Worm (Caenorhabditis elegans): Measurements from ENCODE around the gene nhr-187.
A peak's percentile ranks its signal among the peaks of the same experiment; 100 is the strongest.

The nhr-187 gene

ce11 chrV:3832103-3832502 is 30.6 kb downstream of the nhr-187 start:
- no peak for TF ChIP-seq snu-23 (GFP tag; optimal IDR thresholded peaks at IDR 0.05)
- TF ChIP-seq blmp-1 (tag; optimal IDR thresholded peaks at IDR 0.05), result no peak
- TF ChIP-seq lin-14 (GFP tag; optimal IDR thresholded peaks at IDR 0.05), result no peak
- TF ChIP-seq rnt-1 (tag; optimal IDR thresholded peaks at IDR 0.05), result no peak
- no peak for TF ChIP-seq ceh-8 (GFP tag; optimal IDR thresholded peaks at IDR 0.05)
- no peak for TF ChIP-seq ceh-90 (tag; optimal IDR thresholded peaks at IDR 0.05)
- TF ChIP-seq unc-30 (tag; optimal IDR thresholded peaks at IDR 0.05), result no peak

ce11 chrV:3831616-3832015 is 31.1 kb downstream of the nhr-187 start, which contains the start of gene H10D18.5:
TSS of gene H10D18.5 (minus strand) at chrV:3831716.
- TF ChIP-seq lin-13 (GFP tag; optimal IDR thresholded peaks at IDR 0.05) (no peak), nhr-85 (tag) (peak; percentile 17)

- TF ChIP-seq lin-13 (GFP tag; optimal IDR thresholded peaks at IDR 0.05), result no peak
- no peak for TF ChIP-seq sptf-1 (tag; optimal IDR thresholded peaks at IDR 0.05)
- no peak for TF ChIP-seq nhr-90 (tag; optimal IDR thresholded peaks at IDR 0.05; ENCODE audit: poor library complexity)
- TF ChIP-seq Y116A8C.19 (tag; optimal IDR thresholded peaks at IDR 0.05; ENCODE audit: borderline replicate concordance), result no peak
- TF ChIP-seq ceh-82 (tag; optimal IDR thresholded peaks at IDR 0.05), result no peak
- no peak for TF ChIP-seq snu-23 (GFP tag; optimal IDR thresholded peaks at IDR 0.05)
- TF ChIP-seq pag-3 (tag; optimal IDR thresholded peaks at IDR 0.05; ENCODE audit: borderline replicate concordance, insufficient read depth), result no peak
- TF ChIP-seq irx-1 (tag; optimal IDR thresholded peaks at IDR 0.05), result no peak
- no peak for TF ChIP-seq pqm-1 (tag; optimal IDR thresholded peaks at IDR 0.05)
- TF ChIP-seq C34B4.2 (tag; optimal IDR thresholded peaks at IDR 0.05), result no peak
- TF ChIP-seq nhr-28 (tag; optimal IDR thresholded peaks at IDR 0.05), result no peak
- TF ChIP-seq rnt-1 (tag; optimal IDR thresholded peaks at IDR 0.05), result no peak
- TF ChIP-seq vab-15 (tag; optimal IDR thresholded peaks at IDR 0.05), result no peak
- no peak for TF ChIP-seq zag-1 (tag; optimal IDR thresholded peaks at IDR 0.05)
Measured at ce11 chrV:3825190-3825589, 37.6 kb downstream of the nhr-187 start.

- TF ChIP-seq sox-4 (tag; optimal IDR thresholded peaks at IDR 0.05) (no peak), grh-1 (GFP tag; IDR thresholded peaks at IDR 0.05) (no peak), unc-30 (tag; optimal IDR thresholded peaks at IDR 0.05) (no peak), fkh-4 (tag; optimal IDR thresholded peaks at IDR 0.05; ENCODE audit: borderline replicate concordance) (peak; percentile 88), dsc-1 (tag; optimal IDR thresholded peaks at IDR 0.05) (peak; percentile 91), nhr-85 (tag) (peak; percentile 15)
Measured at ce11 chrV:3820875-3821274, 41.9 kb downstream of the nhr-187 start.

ce11 chrV:3814938-3815337 is 47.8 kb downstream of the nhr-187 start, which contains the start of gene H10D18.1:
TSS of gene H10D18.1 (plus strand) at chrV:3815214.
- TF ChIP-seq unc-86 (tag; optimal IDR thresholded peaks at IDR 0.05) (peak; percentile 20), hlh-4 (tag; optimal IDR thresholded peaks at IDR 0.05) (no peak), nhr-47 (tag; optimal IDR thresholded peaks at IDR 0.05) (peak; percentile 48), pqm-1 (tag; optimal IDR thresholded peaks at IDR 0.05) (no peak), pax-3 (tag; optimal IDR thresholded peaks at IDR 0.05) (peak; percentile 43), dsc-1 (tag; optimal IDR thresholded peaks at IDR 0.05) (peak; percentile 77), fkh-8 (tag; optimal IDR thresholded peaks at IDR 0.05) (peak; percentile 83), mep-1 (tag; optimal IDR thresholded peaks at IDR 0.05) (peak; percentile 6), pag-3 (tag; optimal IDR thresholded peaks at IDR 0.05; ENCODE audit: borderline replicate concordance, insufficient read depth) (no peak), swsn-7 (tag; optimal IDR thresholded peaks at IDR 0.05) (peak; percentile 7), nhr-20 (tag; optimal IDR thresholded peaks at IDR 0.05) (no peak), nhr-71 (tag; optimal IDR thresholded peaks at IDR 0.05) (peak; percentile 51), ceh-8 (GFP tag; optimal IDR thresholded peaks at IDR 0.05) (no peak), lin-14 (GFP tag; optimal IDR thresholded peaks at IDR 0.05) (peak; percentile 67), fos-1 (tag; optimal IDR thresholded peaks at IDR 0.05) (peak; percentile 5), egl-13 (tag; optimal IDR thresholded peaks at IDR 0.05) (peak; percentile 43), snu-23 (GFP tag; optimal IDR thresholded peaks at IDR 0.05) (peak; percentile 7), irx-1 (tag; optimal IDR thresholded peaks at IDR 0.05) (no peak)

Measured in whole organism, L1 larva.